In the genomic region with DNA sequence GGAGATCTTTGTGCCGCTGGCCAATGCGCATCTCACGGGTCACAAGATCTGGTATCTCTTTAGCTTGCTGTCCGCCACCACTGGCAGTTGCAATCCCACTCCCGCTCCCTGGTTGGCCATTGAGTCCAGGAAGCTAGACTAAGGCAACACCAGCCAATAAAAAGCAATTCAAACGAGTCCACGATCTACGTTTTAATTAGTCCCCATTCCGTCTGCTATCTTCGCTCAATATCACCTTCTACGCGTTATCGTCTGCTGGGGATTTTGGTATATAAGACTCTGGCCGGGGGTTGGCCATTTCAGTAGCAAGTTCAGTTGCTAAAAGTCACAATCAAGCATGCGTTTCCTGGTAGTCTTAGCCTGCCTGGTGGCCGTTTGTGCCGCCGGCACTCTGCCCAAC, we compare ENCODE assay signal across 2 fruit fly cellular contexts.
A peak's percentile ranks its signal among the peaks of the same experiment; 100 is the strongest.
TF ChIP-seq lines count a peak whose summit lies in the region.

A gene (plus strand): TSS at position 301 of the 400 bp plus-strand sequence.

- TF ChIP-seq CTCF in whole organism, embryonic (GFP tag; optimal IDR thresholded peaks at IDR 0.05; lab: Kevin White, UChicago): no peak

TF ChIP-seq in whole organism, embryonic, 481 proteins besides CTCF, POLR2A, EP300 and RAD21:
- peak; percentile 29 for TF ChIP-seq exex (tag; optimal IDR thresholded peaks at IDR 0.05; lab: Kevin White, UChicago)
- TF ChIP-seq Ets65A (GFP tag; lab: Kevin White, UChicago): peak; percentile 63
- TF ChIP-seq her (GFP tag; optimal IDR thresholded peaks at IDR 0.05; lab: Kevin White, UChicago): no peak
- TF ChIP-seq h (optimal IDR thresholded peaks at IDR 0.05; lab: Kevin White, UChicago): no peak
- 0 out of 2 replicates have a peak, but pooled peaks have one; percentile 12 for TF ChIP-seq sob (GFP tag; IDR thresholded peaks at IDR 0.05; lab: Robert Waterston, UW)
- no peak for TF ChIP-seq CG17361 (GFP tag; IDR thresholded peaks at IDR 0.05; lab: Robert Waterston, UW)

TF ChIP-seq in whole organism, wandering third instar larva, 38 proteins besides CTCF, POLR2A, EP300 and RAD21:
- TF ChIP-seq Dif (GFP tag; optimal IDR thresholded peaks at IDR 0.05; lab: Kevin White, UChicago; ENCODE audit: partially characterized antibody) (no peak), jim (GFP tag; optimal IDR thresholded peaks at IDR 0.05; lab: Kevin White, UChicago) (no peak), Vsx2 (GFP tag; optimal IDR thresholded peaks at IDR 0.05; lab: Kevin White, UChicago; ENCODE audit: partially characterized antibody) (peak; percentile 3), sv (GFP tag; optimal IDR thresholded peaks at IDR 0.05; lab: Kevin White, UChicago) (no peak), HLH106 (tag; optimal IDR thresholded peaks at IDR 0.05; lab: Kevin White, UChicago) (no peak), Hnf4 (GFP tag; optimal IDR thresholded peaks at IDR 0.05; lab: Kevin White, UChicago) (no peak), h (GFP tag; optimal IDR thresholded peaks at IDR 0.05; lab: Kevin White, UChicago) (no peak), Myc (optimal IDR thresholded peaks at IDR 0.05; lab: Kevin White, UChicago) (no peak), dl (GFP tag; optimal IDR thresholded peaks at IDR 0.05; lab: Kevin White, UChicago; ENCODE audit: insufficient read depth in 1 of 2, partially characterized antibody in 2 of 2) (no peak), ey (GFP tag; optimal IDR thresholded peaks at IDR 0.05; lab: Kevin White, UChicago) (no peak), Rel (GFP tag; optimal IDR thresholded peaks at IDR 0.05; lab: Kevin White, UChicago) (no peak), Rel (tag; optimal IDR thresholded peaks at IDR 0.05; lab: Kevin White, UChicago) (peak; percentile 70), Abd-B (GFP tag; optimal IDR thresholded peaks at IDR 0.05; lab: Kevin White, UChicago) (no peak)
